Worm (Caenorhabditis elegans): ENCODE measurements around the gene Y17G7B.17.

DNA sequence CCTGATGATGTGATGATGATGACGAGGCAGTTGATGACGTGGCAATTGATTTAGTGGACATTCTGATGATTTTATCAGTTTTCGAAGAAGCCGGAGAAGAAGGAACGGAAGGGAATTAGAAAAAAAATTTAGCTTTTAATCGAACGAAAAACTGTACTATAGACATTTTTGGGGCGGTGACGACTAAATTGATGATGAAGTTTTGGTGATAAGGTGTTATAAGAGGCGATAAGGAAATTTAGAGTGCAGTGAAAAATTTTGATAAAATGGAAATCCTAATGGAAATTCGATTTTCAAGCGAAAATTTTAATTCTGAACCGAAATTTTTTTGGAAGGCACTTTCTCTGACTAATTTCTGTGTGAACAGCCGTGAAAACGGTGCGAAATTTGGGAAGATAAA lies 19.8 kb downstream of the Y17G7B.17 start:
- TF ChIP-seq him-1 (tag; optimal IDR thresholded peaks at IDR 0.05) (no peak), W03F9.2 (tag; optimal IDR thresholded peaks at IDR 0.05) (no peak)
